Fruit fly (Drosophila melanogaster): ENCODE results near the gene CG13474.

CG13474 gene

DNA sequence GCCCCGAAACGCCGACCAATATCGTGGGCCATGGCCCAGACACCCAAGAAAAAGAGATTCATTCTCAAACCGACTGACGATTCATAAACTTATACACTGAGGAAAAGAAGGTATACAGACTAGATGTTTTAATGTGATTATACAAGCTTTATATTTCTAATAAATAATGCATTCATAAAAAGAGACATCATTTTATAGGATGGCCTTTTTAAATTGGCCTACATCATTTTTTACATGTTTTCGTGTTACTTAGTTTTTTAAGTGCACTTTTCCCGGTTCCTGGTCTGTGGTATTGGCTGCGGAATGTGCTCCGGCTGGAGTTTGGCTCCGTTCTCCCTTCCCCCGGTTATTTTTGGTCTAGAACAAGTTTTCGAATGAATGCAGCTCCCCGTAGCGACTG lies 44.4 kb downstream of the CG13474 start (continued):
- peak; percentile 68 for TF ChIP-seq Mes4 (GFP tag; optimal IDR thresholded peaks at IDR 0.05)
- TF ChIP-seq abd-A (tag; optimal IDR thresholded peaks at IDR 0.05), result no peak
- TF ChIP-seq Awh (GFP tag; IDR thresholded peaks at IDR 0.05), result peak; percentile 62
- TF ChIP-seq gcm (GFP tag; optimal IDR thresholded peaks at IDR 0.05), result peak; percentile 83
- TF ChIP-seq Hr78 (GFP tag; optimal IDR thresholded peaks at IDR 0.05), result peak in 1 of 2 experiments; percentile 64
- peak; percentile 87 for TF ChIP-seq CG31441 (GFP tag; IDR thresholded peaks at IDR 0.05)
- TF ChIP-seq CG2116 (GFP tag; optimal IDR thresholded peaks at IDR 0.05), result peak; percentile 6
- TF ChIP-seq esg (GFP tag; conservative IDR thresholded peaks at IDR 0.05), result peak; percentile 51
- peak; percentile 90 for TF ChIP-seq CG33557 (GFP tag; optimal IDR thresholded peaks at IDR 0.05)
- TF ChIP-seq Xbp1 (GFP tag; optimal IDR thresholded peaks at IDR 0.05), result peak; percentile 82
- 0 out of 2 replicates have a peak, but pooled peaks have one; percentile 35 for TF ChIP-seq CG11696 (GFP tag; IDR thresholded peaks at IDR 0.05)
- peak; percentile 66 for TF ChIP-seq sob (GFP tag; IDR thresholded peaks at IDR 0.05)
- peak; percentile 40 for TF ChIP-seq caup (GFP tag; optimal IDR thresholded peaks at IDR 0.05; ENCODE audit: severe bottlenecking)
- TF ChIP-seq CG30431 (GFP tag; optimal IDR thresholded peaks at IDR 0.05), result peak; percentile 57
- peak; percentile 87 for TF ChIP-seq phol (tag; optimal IDR thresholded peaks at IDR 0.05)
- peak; percentile 63; the same call in 1 of the 3 replicates for TF ChIP-seq dysf (GFP tag; IDR thresholded peaks at IDR 0.05)
- TF ChIP-seq ato (GFP tag; IDR thresholded peaks at IDR 0.05; ENCODE audit: partially characterized antibody), result no peak
- peak; percentile 41; the same call in 1 of the 3 replicates for TF ChIP-seq CG3726 (GFP tag; IDR thresholded peaks at IDR 0.05)
- TF ChIP-seq emc (GFP tag; optimal IDR thresholded peaks at IDR 0.05), result no peak
- peak; percentile 15 for TF ChIP-seq CG15514 (GFP tag; optimal IDR thresholded peaks at IDR 0.05)
- TF ChIP-seq Chrac-16 (GFP tag; optimal IDR thresholded peaks at IDR 0.05), result peak; percentile 75
- peak; percentile 93 for TF ChIP-seq Xrp1 (GFP tag; IDR thresholded peaks at IDR 0.05)
- TF ChIP-seq zen (tag; optimal IDR thresholded peaks at IDR 0.05), result peak; percentile 73
- TF ChIP-seq CG14441 (GFP tag; IDR thresholded peaks at IDR 0.05), result no peak
- TF ChIP-seq B-H1 (GFP tag; IDR thresholded peaks at IDR 0.05), result peak; percentile 66; the same call in 2 of the 3 replicates
- peak; percentile 57 for TF ChIP-seq dm (GFP tag; optimal IDR thresholded peaks at IDR 0.05)
- peak; percentile 67 for TF ChIP-seq Max (GFP tag; optimal IDR thresholded peaks at IDR 0.05)
- TF ChIP-seq CG9609 (GFP tag; optimal IDR thresholded peaks at IDR 0.05), result peak; percentile 59
- TF ChIP-seq gem (tag; optimal IDR thresholded peaks at IDR 0.05), result peak; percentile 88
- no peak for TF ChIP-seq prd (optimal IDR thresholded peaks at IDR 0.05)
- TF ChIP-seq prd (GFP tag; IDR thresholded peaks at IDR 0.05), result peak; percentile 76; the same call in 2 of the 3 replicates
- peak; percentile 60 for TF ChIP-seq HHEX (GFP tag; optimal IDR thresholded peaks at IDR 0.05)
- no peak for TF ChIP-seq CG11085 (GFP tag; IDR thresholded peaks at IDR 0.05)
- no peak for TF ChIP-seq lov (optimal IDR thresholded peaks at IDR 0.05)
- TF ChIP-seq lov (GFP tag; IDR thresholded peaks at IDR 0.05), result peak; percentile 75; the same call in 2 of the 3 replicates
- TF ChIP-seq CG6791 (GFP tag; IDR thresholded peaks at IDR 0.05; ENCODE audit: partially characterized antibody), result no peak
- TF ChIP-seq CG12155 (GFP tag; optimal IDR thresholded peaks at IDR 0.05), result peak; percentile 67
- TF ChIP-seq CG15601 (tag; optimal IDR thresholded peaks at IDR 0.05), result peak; percentile 95
- TF ChIP-seq BtbVII (GFP tag; optimal IDR thresholded peaks at IDR 0.05), result peak; percentile 57
- peak; percentile 81 for TF ChIP-seq CG2875 (GFP tag; optimal IDR thresholded peaks at IDR 0.05)
- no peak for TF ChIP-seq bigmax (GFP tag; optimal IDR thresholded peaks at IDR 0.05)
- peak; percentile 92 for TF ChIP-seq CG17829 (tag; optimal IDR thresholded peaks at IDR 0.05)
- TF ChIP-seq Opbp (GFP tag; IDR thresholded peaks at IDR 0.05; ENCODE audit: partially characterized antibody), result no peak
- TF ChIP-seq pum (GFP tag; optimal IDR thresholded peaks at IDR 0.05), result peak; percentile 66
- TF ChIP-seq NfI (GFP tag; optimal IDR thresholded peaks at IDR 0.05), result peak; percentile 48
- no peak for TF ChIP-seq D19B (GFP tag; optimal IDR thresholded peaks at IDR 0.05)
- TF ChIP-seq grn (GFP tag; optimal IDR thresholded peaks at IDR 0.05), result no peak
- TF ChIP-seq jing (GFP tag; optimal IDR thresholded peaks at IDR 0.05), result peak; percentile 50
- no peak for TF ChIP-seq fd3F (GFP tag; optimal IDR thresholded peaks at IDR 0.05)
- TF ChIP-seq sens-2 (GFP tag; IDR thresholded peaks at IDR 0.05), result peak; percentile 71; the same call in 1 of the 2 replicates

Measured in whole organism, embryonic.